Worm (Caenorhabditis elegans) whole organism, L3 larva: ENCODE data around the gene T06C10.3.

Experiments
- R02D3.7 ChIP-seq: fragments of 150-350 bp; optimal IDR thresholded peaks from 2 replicates; lab custom pipeline; 2014; ENCODE audit warnings: missing biosample characterization, missing genetic modification characterization
- ZK546.5 ChIP-seq: sonication (generic microtip); optimal IDR thresholded peaks from 2 replicates; lab custom pipeline; 2017; ENCODE audit warnings: missing biosample characterization, missing genetic modification characterization
- aly-2 ChIP-seq: fragments of 150-350 bp; optimal IDR thresholded peaks from 2 replicates; lab custom pipeline; 2014; ENCODE audit warnings: missing biosample characterization, missing genetic modification characterization
- ama-1 ChIP-seq: fragments of 150-350 bp; optimal IDR thresholded peaks from 2 replicates; lab custom pipeline; 2018
- ceh-16 ChIP-seq: sonication (generic microtip); optimal IDR thresholded peaks from 2 replicates; lab custom pipeline; 2017; ENCODE audit warnings: missing biosample characterization, missing genetic modification characterization
- ceh-28 ChIP-seq: fragments of 150-350 bp; optimal IDR thresholded peaks from 2 replicates; lab custom pipeline; 2014; ENCODE audit warnings: missing biosample characterization, missing genetic modification reagents, missing genetic modification characterization
- ceh-9 ChIP-seq: sonication (generic microtip); optimal IDR thresholded peaks from 2 replicates; lab custom pipeline; 2018; ENCODE audit warnings: missing biosample characterization, missing genetic modification characterization
- daf-12 ChIP-seq: fragments of 150-350 bp; optimal IDR thresholded peaks from 2 replicates; lab custom pipeline; 2014; ENCODE audit warnings: missing biosample characterization, missing genetic modification reagents, missing genetic modification characterization
- egl-27 ChIP-seq: sonication (generic microtip); optimal IDR thresholded peaks from 4 replicates; lab custom pipeline; 2017; ENCODE audit warnings: missing biosample characterization, missing genetic modification reagents, missing genetic modification characterization
- egl-5 ChIP-seq: fragments of 150-350 bp; optimal IDR thresholded peaks from 2 replicates; lab custom pipeline; 2017; ENCODE audit warnings: missing biosample characterization, missing genetic modification reagents, missing genetic modification characterization, inconsistent platforms
- elt-1 ChIP-seq: fragments of 150-350 bp; optimal IDR thresholded peaks from 2 replicates; lab custom pipeline; 2014; ENCODE audit warnings: missing biosample characterization, missing genetic modification characterization
- elt-2 ChIP-seq: sonication (generic microtip); optimal IDR thresholded peaks from 2 replicates; lab custom pipeline; 2016; ENCODE audit warnings: missing genetic modification reagents, mild to moderate bottlenecking, missing genetic modification characterization, missing compliant biosample characterization
- elt-3 ChIP-seq, 3 experiments: fragments of 150-350 bp in 1 of 3; sonication (generic microtip) in 2 of 3; optimal IDR thresholded peaks; 2 replicates in 2 of 3; 4 replicates in 1 of 3; lab custom pipeline; 2014 to 2017; ENCODE audit warnings: missing biosample characterization in 3 of 3, missing genetic modification characterization in 3 of 3
- eor-1 ChIP-seq, 2 experiments: fragments of 150-350 bp; optimal IDR thresholded peaks; 2 replicates each; lab custom pipeline; 2014 to 2018; ENCODE audit warnings: missing biosample characterization in 2 of 2, missing genetic modification characterization in 2 of 2
- fkh-2 ChIP-seq: fragments of 150-350 bp; optimal IDR thresholded peaks from 2 replicates; lab custom pipeline; 2014; ENCODE audit warnings: missing biosample characterization, missing genetic modification reagents, missing genetic modification characterization
- hmg-11 ChIP-seq: sonication (generic microtip); optimal IDR thresholded peaks from 2 replicates; lab custom pipeline; 2016; ENCODE audit warnings: missing genetic modification characterization, missing compliant biosample characterization
- lin-15B ChIP-seq: fragments of 150-350 bp; optimal IDR thresholded peaks from 2 replicates; lab custom pipeline; 2014; ENCODE audit warnings: missing biosample characterization, missing genetic modification characterization
- lin-39 ChIP-seq: fragments of 150-350 bp; optimal IDR thresholded peaks from 2 replicates; lab custom pipeline; 2018; ENCODE audit warnings: missing biosample characterization, missing genetic modification reagents, missing genetic modification characterization
- lsy-12 ChIP-seq: sonication (generic microtip); optimal IDR thresholded peaks from 2 replicates; lab custom pipeline; 2016; ENCODE audit warnings: mild to moderate bottlenecking, missing genetic modification characterization, missing compliant biosample characterization
- mdl-1 ChIP-seq: fragments of 150-350 bp; optimal IDR thresholded peaks from 2 replicates; lab custom pipeline; 2014; ENCODE audit warnings: missing biosample characterization, missing genetic modification characterization
- mml-1 ChIP-seq: fragments of 150-350 bp; sonication (generic microtip); optimal IDR thresholded peaks from 3 replicates; lab custom pipeline; 2014; ENCODE audit warnings: missing biosample characterization, missing genetic modification characterization
- nfya-1 ChIP-seq: sonication (generic microtip); optimal IDR thresholded peaks from 2 replicates; lab custom pipeline; 2017; ENCODE audit warnings: missing genetic modification characterization, mild to moderate bottlenecking, missing compliant biosample characterization, antibody characterized with exemption, moderate library complexity; ENCODE audit not compliant: insufficient read depth
- nhr-11 ChIP-seq: fragments of 150-350 bp; optimal IDR thresholded peaks from 2 replicates; lab custom pipeline; 2014; ENCODE audit warnings: missing biosample characterization, missing genetic modification characterization
- nhr-12 ChIP-seq: fragments of 150-350 bp; optimal IDR thresholded peaks from 2 replicates; lab custom pipeline; 2014; ENCODE audit warnings: missing biosample characterization, missing genetic modification characterization
- nhr-23 ChIP-seq: fragments of 150-350 bp; optimal IDR thresholded peaks from 2 replicates; lab custom pipeline; 2014; ENCODE audit warnings: missing biosample characterization, missing genetic modification reagents, missing genetic modification characterization
- nhr-237 ChIP-seq: fragments of 150-350 bp; optimal IDR thresholded peaks from 2 replicates; lab custom pipeline; 2014; ENCODE audit warnings: missing biosample characterization, missing genetic modification characterization
- nhr-25 ChIP-seq: sonication (generic microtip); optimal IDR thresholded peaks from 2 replicates; lab custom pipeline; 2017; ENCODE audit warnings: missing biosample characterization, missing genetic modification characterization
- nhr-43 ChIP-seq: sonication (generic microtip); optimal IDR thresholded peaks from 2 replicates; lab custom pipeline; 2016; ENCODE audit warnings: mild to moderate bottlenecking, missing genetic modification characterization, missing compliant biosample characterization; ENCODE audit not compliant: poor library complexity, severe bottlenecking
- nhr-67 ChIP-seq: fragments of 150-350 bp; optimal IDR thresholded peaks from 2 replicates; lab custom pipeline; 2014; ENCODE audit warnings: missing biosample characterization, missing genetic modification characterization
- pha-4 ChIP-seq: fragments of 150-350 bp; optimal IDR thresholded peaks from 2 replicates; lab custom pipeline; 2014; ENCODE audit warnings: missing biosample characterization, missing genetic modification reagents, missing genetic modification characterization
- pqm-1 ChIP-seq: fragments of 150-350 bp; optimal IDR thresholded peaks from 2 replicates; lab custom pipeline; 2017; ENCODE audit warnings: missing biosample characterization, missing genetic modification characterization, inconsistent platforms
- sea-2 ChIP-seq: fragments of 150-350 bp; sonication (generic microtip); optimal IDR thresholded peaks from 4 replicates; lab custom pipeline; 2014; ENCODE audit warnings: missing biosample characterization, missing genetic modification reagents, missing genetic modification characterization
- skn-1 ChIP-seq: fragments of 150-350 bp; optimal IDR thresholded peaks from 2 replicates; lab custom pipeline; 2014; ENCODE audit warnings: missing biosample characterization, missing genetic modification characterization
- tbx-2 ChIP-seq: sonication (generic microtip); optimal IDR thresholded peaks from 2 replicates; lab custom pipeline; 2016; ENCODE audit warnings: mild to moderate bottlenecking, missing genetic modification characterization, missing compliant biosample characterization
- unc-62 ChIP-seq: fragments of 150-350 bp; sonication (generic microtip); optimal IDR thresholded peaks from 4 replicates; lab custom pipeline; 2014; ENCODE audit warnings: missing biosample characterization, missing genetic modification reagents, missing genetic modification characterization
- zag-1 ChIP-seq: fragments of 150-350 bp; optimal IDR thresholded peaks from 2 replicates; lab custom pipeline; 2014; ENCODE audit warnings: missing biosample characterization, missing genetic modification characterization
- ztf-11 ChIP-seq: fragments of 150-350 bp; optimal IDR thresholded peaks from 2 replicates; lab custom pipeline; 2014; ENCODE audit warnings: missing biosample characterization, missing genetic modification characterization
- ztf-4 ChIP-seq: fragments of 150-350 bp; optimal IDR thresholded peaks from 2 replicates; lab custom pipeline; 2014; ENCODE audit warnings: missing biosample characterization, missing genetic modification characterization

T06C10.3 gene

ce11 chrIV:7902221-7902904, 31.8 kb downstream of the T06C10.3 start, which contains the start of gene arp-11 (continued):
- TF ChIP-seq unc-62 (GFP tag; lab: Kevin White, UChicago) (no peak), ceh-16 (tag; lab: Kevin White, UChicago) (no peak), daf-12 (tag; lab: Kevin White, UChicago) (no peak)
- TF ChIP-seq, all 47 proteins: peak for 14

ce11 chrIV:7903359-7903758, 32.8 kb downstream of the T06C10.3 start, which contains the start of gene C49H3.6:
C49H3.6 (plus strand) TSS chrIV:7903738.
- TF ChIP-seq eor-1 (tag; optimal IDR thresholded peaks at IDR 0.05; lab: Kevin White, UChicago) = no peak
- TF ChIP-seq pqm-1 (tag; lab: Kevin White, UChicago) = no peak
- TF ChIP-seq R02D3.7 (tag; lab: Kevin White, UChicago) = no peak
- no peak for TF ChIP-seq ZK546.5
- TF ChIP-seq fkh-2 (tag; lab: Kevin White, UChicago) = no peak
- no peak for TF ChIP-seq nhr-237
- TF ChIP-seq nhr-11 (tag; lab: Kevin White, UChicago) = no peak
- TF ChIP-seq hmg-11 = peak; percentile 56
- peak; percentile 68 for TF ChIP-seq nfya-1
- TF ChIP-seq ceh-9 (tag; lab: Kevin White, UChicago) = no peak
- peak; percentile 0 for TF ChIP-seq pha-4 (tag; lab: Kevin White, UChicago)
- TF ChIP-seq ztf-11 = no peak
- no peak for TF ChIP-seq elt-3 (tag; optimal IDR thresholded peaks at IDR 0.05; lab: Kevin White, UChicago)
- no peak for TF ChIP-seq elt-1 (tag; lab: Kevin White, UChicago)
- TF ChIP-seq lin-15B (tag; lab: Kevin White, UChicago) = peak; percentile 34
- TF ChIP-seq nhr-67 (tag; lab: Kevin White, UChicago) = no peak
- peak; percentile 25 for TF ChIP-seq lin-39 (tag; lab: Kevin White, UChicago)
- no peak for TF ChIP-seq mdl-1 (tag; lab: Kevin White, UChicago)
- no peak for TF ChIP-seq ceh-28 (tag; lab: Kevin White, UChicago)
- TF ChIP-seq sea-2 (GFP tag; lab: Kevin White, UChicago) = no peak
- TF ChIP-seq zag-1 (tag; lab: Kevin White, UChicago) = no peak
- TF ChIP-seq aly-2 = no peak
- no peak for TF ChIP-seq egl-5 (tag; lab: Kevin White, UChicago)
- no peak for TF ChIP-seq tbx-2 (tag; lab: Kevin White, UChicago)
- no peak for TF ChIP-seq lsy-12 (tag; lab: Kevin White, UChicago)
- peak; percentile 4 for TF ChIP-seq skn-1 (tag; lab: Kevin White, UChicago)
- TF ChIP-seq egl-27 (tag; lab: Kevin White, UChicago) = no peak

- TF ChIP-seq skn-1 (tag; lab: Kevin White, UChicago) (no peak), nhr-67 (tag; lab: Kevin White, UChicago) (no peak), pqm-1 (tag; lab: Kevin White, UChicago) (no peak), nhr-23 (tag; lab: Kevin White, UChicago) (no peak), nhr-237 (no peak), eor-1 (tag; optimal IDR thresholded peaks at IDR 0.05; lab: Kevin White, UChicago) (no peak), elt-3 (tag; optimal IDR thresholded peaks at IDR 0.05; lab: Kevin White, UChicago) (no peak), nhr-25 (tag; lab: Kevin White, UChicago) (no peak), unc-62 (GFP tag; lab: Kevin White, UChicago) (no peak), fkh-2 (tag; lab: Kevin White, UChicago) (no peak), egl-27 (tag; lab: Kevin White, UChicago) (no peak), ztf-11 (no peak)
These were observed 36.1 kb downstream of the T06C10.3 start for ce11 chrIV:7906643-7907042.

- TF ChIP-seq nhr-43 (tag; lab: Kevin White, UChicago) (no peak), elt-2 (peak; percentile 22), nhr-25 (tag; lab: Kevin White, UChicago) (no peak), pha-4 (tag; lab: Kevin White, UChicago) (peak; percentile 35), nhr-11 (tag; lab: Kevin White, UChicago) (no peak), lin-15B (tag; lab: Kevin White, UChicago) (peak; percentile 1), egl-5 (tag; lab: Kevin White, UChicago) (no peak), elt-3 (tag; optimal IDR thresholded peaks at IDR 0.05; lab: Kevin White, UChicago) (no peak), unc-62 (GFP tag; lab: Kevin White, UChicago) (no peak), nhr-67 (tag; lab: Kevin White, UChicago) (no peak), aly-2 (no peak), hmg-11 (peak; percentile 28), lin-39 (tag; lab: Kevin White, UChicago) (peak; percentile 73), pqm-1 (tag; lab: Kevin White, UChicago) (no peak), nhr-12 (no peak), ama-1 (lab: Kevin White, UChicago) (peak; percentile 22), ztf-4 (tag; lab: Kevin White, UChicago) (no peak), mml-1 (tag; lab: Kevin White, UChicago) (no peak), nfya-1 (peak; percentile 35)
These were observed 39.0 kb downstream of the T06C10.3 start for ce11 chrIV:7909455-7910141.
